Worm (Caenorhabditis elegans) whole organism, L4 larva: ENCODE results near the gene Y32B12B.2.
A peak's percentile ranks its signal among the peaks of the same experiment; 100 is the strongest.

Experiments
- D1046.2 ChIP-seq: fragments of 200-800 bp; sonication (Bioruptor generic); IDR thresholded peaks from 2 replicates; pipeline ENCODE4 v1.3.6; 2022; ENCODE audit warnings: missing genetic modification characterization, missing compliant biosample characterization
- F26F4.8 ChIP-seq: fragments of 200-800 bp; sonication (Bioruptor generic); conservative IDR thresholded peaks from 2 replicates; pipeline ENCODE4 v1.3.6; 2022; ENCODE audit warnings: missing genetic modification characterization, missing compliant biosample characterization
- F37D6.2 ChIP-seq: sonication (generic microtip); optimal IDR thresholded peaks from 2 replicates; lab custom pipeline; 2016; ENCODE audit warnings: mild to moderate bottlenecking, missing genetic modification characterization, missing compliant biosample characterization
- F44E2.7 ChIP-seq: fragments of 200-800 bp; sonication (Bioruptor generic); IDR thresholded peaks from 2 replicates; pipeline ENCODE4 v2.1.2; 2022; ENCODE audit warnings: missing genetic modification characterization, missing compliant biosample characterization
- T20F7.1 ChIP-seq: fragments of 200-800 bp; sonication (Bioruptor generic); optimal IDR thresholded peaks from 2 replicates; lab custom pipeline; 2018; ENCODE audit warnings: mild to moderate bottlenecking, missing genetic modification characterization, missing compliant biosample characterization
- Y105C5A.15 ChIP-seq: fragments of 200-800 bp; sonication (Bioruptor generic); IDR thresholded peaks from 2 replicates; pipeline ENCODE4 v1.3.6; 2022; ENCODE audit warnings: missing genetic modification characterization, missing compliant biosample characterization
- aly-2 ChIP-seq: sonication (generic microtip); optimal IDR thresholded peaks from 2 replicates; lab custom pipeline; 2018; ENCODE audit warnings: missing biosample characterization, missing genetic modification characterization
- arid-1 ChIP-seq: fragments of 200-800 bp; sonication (Bioruptor generic); conservative IDR thresholded peaks from 2 replicates; pipeline ENCODE4 v1.3.6; 2022; ENCODE audit warnings: missing genetic modification reagents, missing genetic modification characterization, missing compliant biosample characterization
- ceh-28 ChIP-seq: fragments of 150-350 bp; optimal IDR thresholded peaks from 2 replicates; lab custom pipeline; 2014; ENCODE audit warnings: missing biosample characterization, missing genetic modification reagents, missing genetic modification characterization
- ceh-32 ChIP-seq: sonication (generic microtip); optimal IDR thresholded peaks from 2 replicates; lab custom pipeline; 2016; ENCODE audit warnings: mild to moderate bottlenecking, missing genetic modification characterization, missing compliant biosample characterization; ENCODE audit not compliant: poor library complexity
- ceh-82 ChIP-seq: sonication (generic microtip); optimal IDR thresholded peaks from 2 replicates; lab custom pipeline; 2017; ENCODE audit warnings: missing biosample characterization, missing genetic modification characterization
- daf-12 ChIP-seq: fragments of 150-350 bp; optimal IDR thresholded peaks from 2 replicates; lab custom pipeline; 2014; ENCODE audit warnings: missing biosample characterization, missing genetic modification reagents, missing genetic modification characterization
- daf-16 ChIP-seq, 3 experiments: sonication (generic microtip); optimal IDR thresholded peaks; 2 replicates each; lab custom pipeline; 2016 to 2017; ENCODE audit warnings: missing genetic modification characterization in 3 of 3, missing genetic modification reagents in 3 of 3, mild to moderate bottlenecking in 2 of 3, missing compliant biosample characterization in 2 of 3, missing biosample characterization in 1 of 3, moderate library complexity in 1 of 3
- dmd-6 ChIP-seq: fragments of 200-800 bp; sonication (Bioruptor generic); IDR thresholded peaks from 2 replicates; pipeline ENCODE4 v1.3.6; 2022; ENCODE audit warnings: missing genetic modification reagents, missing genetic modification characterization, missing compliant biosample characterization
- dve-1 ChIP-seq: sonication (generic microtip); optimal IDR thresholded peaks from 2 replicates; lab custom pipeline; 2017; ENCODE audit warnings: antibody characterized with exemption, mild to moderate bottlenecking, missing genetic modification characterization, missing compliant biosample characterization; ENCODE audit not compliant: insufficient read depth
- egl-27 ChIP-seq: sonication (generic microtip); optimal IDR thresholded peaks from 3 replicates; lab custom pipeline; 2017; ENCODE audit warnings: missing biosample characterization, missing genetic modification reagents, missing genetic modification characterization
- egl-43 ChIP-seq: fragments of 200-800 bp; sonication (Bioruptor generic); IDR thresholded peaks from 2 replicates; pipeline ENCODE4 v1.3.6; 2022; ENCODE audit warnings: missing genetic modification reagents, missing genetic modification characterization, missing compliant biosample characterization
- fos-1 ChIP-seq: fragments of 150-350 bp; optimal IDR thresholded peaks from 2 replicates; lab custom pipeline; 2014; ENCODE audit warnings: missing biosample characterization, missing genetic modification characterization
- hif-1 ChIP-seq, 2 experiments: sonication (generic microtip); optimal IDR thresholded peaks; 2 replicates each; lab custom pipeline; 2016 to 2017; ENCODE audit warnings: missing compliant biosample characterization in 2 of 2, missing genetic modification characterization in 2 of 2, missing genetic modification reagents in 2 of 2, missing genotype in 2 of 2, mild to moderate bottlenecking in 1 of 2
- hlh-11 ChIP-seq: fragments of 200-800 bp; sonication (Bioruptor generic); optimal IDR thresholded peaks from 2 replicates; lab custom pipeline; 2018; ENCODE audit warnings: mild to moderate bottlenecking, missing genetic modification characterization, missing compliant biosample characterization
- hlh-30 ChIP-seq: sonication (generic microtip); optimal IDR thresholded peaks from 2 replicates; lab custom pipeline; 2017; ENCODE audit warnings: antibody characterized with exemption, mild to moderate bottlenecking, missing genetic modification characterization, missing compliant biosample characterization; ENCODE audit not compliant: insufficient read depth
- lin-13 ChIP-seq: fragments of 150-350 bp; optimal IDR thresholded peaks from 2 replicates; lab custom pipeline; 2014; ENCODE audit warnings: missing biosample characterization, missing genetic modification reagents, missing genetic modification characterization
- lsy-2 ChIP-seq, 2 experiments: fragments of 150-350 bp in 1 of 2; sonication (generic microtip) in 1 of 2; optimal IDR thresholded peaks; 2 replicates each; lab custom pipeline; 2014 to 2017; ENCODE audit warnings: missing biosample characterization in 2 of 2, missing genetic modification characterization in 2 of 2
- madf-5 ChIP-seq, 2 experiments: fragments of 200-800 bp; sonication (Bioruptor generic); IDR thresholded peaks; 2 replicates each; pipeline ENCODE4 v1.3.6; 2022; ENCODE audit warnings: missing compliant biosample characterization in 2 of 2, missing genetic modification characterization in 2 of 2
- mdt-29 ChIP-seq: fragments of 200-800 bp; sonication (Bioruptor generic); IDR thresholded peaks from 2 replicates; pipeline ENCODE4 v1.3.6; 2022; ENCODE audit warnings: missing genetic modification reagents, missing genetic modification characterization, missing compliant biosample characterization
- mep-1 ChIP-seq: fragments of 150-350 bp; sonication (generic microtip); optimal IDR thresholded peaks from 3 replicates; lab custom pipeline; 2014; ENCODE audit warnings: missing biosample characterization, missing genetic modification characterization
- mes-2 ChIP-seq: sonication (generic microtip); optimal IDR thresholded peaks from 2 replicates; lab custom pipeline; 2016; ENCODE audit warnings: missing genotype, mild to moderate bottlenecking, missing genetic modification characterization, missing compliant biosample characterization; ENCODE audit not compliant: poor library complexity, severe bottlenecking
- nhr-11 ChIP-seq: fragments of 150-350 bp; optimal IDR thresholded peaks from 2 replicates; lab custom pipeline; 2014; ENCODE audit warnings: missing biosample characterization, missing genetic modification characterization
- nhr-237 ChIP-seq: sonication (generic microtip); optimal IDR thresholded peaks from 2 replicates; lab custom pipeline; 2017; ENCODE audit warnings: missing biosample characterization, missing genetic modification characterization
- nhr-25 ChIP-seq: sonication (generic microtip); optimal IDR thresholded peaks from 2 replicates; lab custom pipeline; 2017; ENCODE audit warnings: missing genetic modification characterization, mild to moderate bottlenecking, missing compliant biosample characterization, antibody characterized with exemption, moderate library complexity, borderline replicate concordance; ENCODE audit not compliant: insufficient read depth
- nhr-41 ChIP-seq: fragments of 200-800 bp; sonication (Bioruptor generic); IDR thresholded peaks from 2 replicates; pipeline ENCODE4 v1.3.6; 2022; ENCODE audit warnings: missing genetic modification reagents, missing genetic modification characterization, missing compliant biosample characterization
- nhr-48 ChIP-seq: sonication (generic microtip); optimal IDR thresholded peaks from 2 replicates; lab custom pipeline; 2016; ENCODE audit warnings: mild to moderate bottlenecking, missing genetic modification characterization, missing compliant biosample characterization
- nhr-6 ChIP-seq: fragments of 150-350 bp; optimal IDR thresholded peaks from 2 replicates; lab custom pipeline; 2014; ENCODE audit warnings: missing biosample characterization, missing genetic modification characterization
- nhr-76 ChIP-seq: fragments of 150-350 bp; optimal IDR thresholded peaks from 2 replicates; lab custom pipeline; 2014; ENCODE audit warnings: missing biosample characterization, missing genetic modification characterization
- nhr-77 ChIP-seq: fragments of 150-350 bp; optimal IDR thresholded peaks from 2 replicates; lab custom pipeline; 2014; ENCODE audit warnings: missing biosample characterization, missing genetic modification characterization
- rbr-2 ChIP-seq: sonication (generic microtip); optimal IDR thresholded peaks from 2 replicates; lab custom pipeline; 2016; ENCODE audit warnings: missing genotype, missing genetic modification characterization, missing compliant biosample characterization
- saeg-2 ChIP-seq: fragments of 200-800 bp; sonication (Bioruptor generic); IDR thresholded peaks from 2 replicates; pipeline ENCODE4 v1.3.6; 2022; ENCODE audit warnings: missing genetic modification reagents, missing genetic modification characterization, missing compliant biosample characterization
- sdz-12 ChIP-seq: fragments of 200-800 bp; sonication (Bioruptor generic); optimal IDR thresholded peaks from 2 replicates; lab custom pipeline; 2018; ENCODE audit warnings: mild to moderate bottlenecking, missing genetic modification characterization, missing compliant biosample characterization
- set-16 ChIP-seq: fragments of 200-800 bp; sonication (Bioruptor generic); IDR thresholded peaks from 2 replicates; pipeline ENCODE4 v1.3.6; 2022; ENCODE audit warnings: missing genetic modification reagents, missing genetic modification characterization, missing compliant biosample characterization
- skn-1 ChIP-seq: fragments of 150-350 bp; optimal IDR thresholded peaks from 2 replicates; lab custom pipeline; 2014; ENCODE audit warnings: missing biosample characterization, missing genetic modification characterization
- snpc-1.2 ChIP-seq: fragments of 200-800 bp; sonication (Bioruptor generic); IDR thresholded peaks from 2 replicates; pipeline ENCODE4 v1.3.6; 2022; ENCODE audit warnings: missing genetic modification reagents, missing genetic modification characterization, missing compliant biosample characterization
- snpc-4 ChIP-seq: fragments of 150-350 bp; optimal IDR thresholded peaks from 2 replicates; lab custom pipeline; 2014; ENCODE audit warnings: missing biosample characterization, missing genetic modification characterization
- unc-39 ChIP-seq: sonication (generic microtip); optimal IDR thresholded peaks from 2 replicates; lab custom pipeline; 2017; ENCODE audit warnings: missing biosample characterization, missing genetic modification characterization
- vab-7 ChIP-seq: fragments of 200-800 bp; sonication (Bioruptor generic); IDR thresholded peaks from 2 replicates; pipeline ENCODE4 v1.3.6; 2022; ENCODE audit warnings: missing genetic modification reagents, missing genetic modification characterization, missing compliant biosample characterization
- zfp-3 ChIP-seq: fragments of 200-800 bp; sonication (Bioruptor generic); conservative IDR thresholded peaks from 2 replicates; pipeline ENCODE4 v1.3.6; 2022; ENCODE audit warnings: missing genetic modification reagents, missing genetic modification characterization, missing compliant biosample characterization
- ztf-11 ChIP-seq: fragments of 150-350 bp; optimal IDR thresholded peaks from 2 replicates; lab custom pipeline; 2014; ENCODE audit warnings: missing biosample characterization, missing genetic modification characterization

The Y32B12B.2 gene

DNA sequence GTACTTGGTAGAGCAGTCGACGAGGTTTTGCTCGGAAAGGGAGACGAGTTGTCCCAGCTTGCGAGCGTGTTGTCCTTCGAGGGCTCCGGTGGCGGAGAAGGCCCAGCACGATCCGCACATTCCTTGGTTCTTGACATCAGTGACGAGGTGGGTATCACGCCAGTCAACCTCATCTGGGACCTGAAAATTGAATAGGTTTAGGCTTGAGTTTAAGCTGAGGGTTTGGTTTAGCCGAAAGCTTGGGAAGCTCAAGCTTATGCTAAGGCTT lies 55.5 kb downstream of the Y32B12B.2 start:
- TF ChIP-seq ceh-32 (tag; lab: Kevin White, UChicago), result no peak
- no peak for TF ChIP-seq ztf-11
- TF ChIP-seq egl-43 (GFP tag; lab: Robert Waterston, UW), result no peak
- TF ChIP-seq snpc-4 (tag; lab: Kevin White, UChicago), result no peak
- no peak for TF ChIP-seq T20F7.1
- no peak for TF ChIP-seq F26F4.8 (GFP tag; lab: Robert Waterston, UW)
- TF ChIP-seq dmd-6 (GFP tag; lab: Robert Waterston, UW), result 0 out of 2 replicates have a peak, but pooled peaks have one; percentile 3
- TF ChIP-seq zfp-3 (GFP tag; lab: Robert Waterston, UW), result peak; percentile 21; the same call in 1 of the 2 replicates
- TF ChIP-seq dve-1 (tag; lab: Kevin White, UChicago), result no peak
- no peak for TF ChIP-seq snpc-1.2 (GFP tag; lab: Robert Waterston, UW)
- TF ChIP-seq nhr-6 (tag; lab: Kevin White, UChicago), result no peak
- TF ChIP-seq fos-1 (tag; lab: Kevin White, UChicago), result no peak
- peak; percentile 18 for TF ChIP-seq sdz-12 (GFP tag; lab: Kevin White, UChicago)
- TF ChIP-seq vab-7 (GFP tag; lab: Robert Waterston, UW), result no peak
- no peak for TF ChIP-seq hif-1 (tag; optimal IDR thresholded peaks at IDR 0.05; lab: Kevin White, UChicago)
- peak; percentile 67 for TF ChIP-seq set-16 (GFP tag; lab: Robert Waterston, UW)

DNA sequence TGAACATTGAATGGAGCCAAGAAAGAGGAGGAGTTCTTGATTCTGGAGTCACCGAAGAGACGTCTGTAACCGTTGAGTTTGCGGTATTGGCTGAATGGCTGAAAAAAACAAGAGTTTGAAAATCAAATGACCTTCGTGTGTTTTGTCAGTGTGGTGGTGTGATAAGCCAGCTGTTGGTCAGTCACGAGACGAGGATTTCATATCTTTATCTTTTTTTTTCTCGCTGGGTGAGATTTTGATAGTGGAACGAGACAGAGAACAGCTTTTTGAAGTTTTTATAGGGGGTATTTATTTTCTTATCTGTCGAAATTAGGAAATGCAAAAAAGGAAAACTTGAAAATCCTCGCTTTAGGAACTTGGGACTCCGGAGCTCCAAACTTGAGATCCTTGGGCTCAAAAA lies 56.3 kb downstream of the Y32B12B.2 start:
- TF ChIP-seq D1046.2 (GFP tag; lab: Robert Waterston, UW) (no peak), F26F4.8 (GFP tag; lab: Robert Waterston, UW) (no peak), mes-2 (peak; percentile 0), lsy-2 (tag; optimal IDR thresholded peaks at IDR 0.05; lab: Kevin White, UChicago) (peak in 1 of 2 experiments; percentile 11), F37D6.2 (tag; lab: Kevin White, UChicago) (no peak), zfp-3 (GFP tag; lab: Robert Waterston, UW) (0 out of 2 replicates have a peak, but pooled peaks have one; percentile 13), saeg-2 (no peak), hlh-11 (tag; lab: Kevin White, UChicago) (peak; percentile 68), daf-16 (GFP tag; optimal IDR thresholded peaks at IDR 0.05; lab: Kevin White, UChicago) (no peak), daf-16 (tag; optimal IDR thresholded peaks at IDR 0.05; lab: Kevin White, UChicago) (peak; percentile 33), nhr-76 (no peak), Y105C5A.15 (GFP tag; lab: Robert Waterston, UW) (no peak), nhr-77 (tag; lab: Kevin White, UChicago) (peak; percentile 24), mep-1 (tag; lab: Kevin White, UChicago) (no peak), dve-1 (tag; lab: Kevin White, UChicago) (peak; percentile 32), dmd-6 (GFP tag; lab: Robert Waterston, UW) (peak; percentile 41; the same call in 1 of the 2 replicates), unc-39 (tag; lab: Kevin White, UChicago) (no peak), ceh-82 (tag; lab: Kevin White, UChicago) (no peak), hlh-30 (tag; lab: Kevin White, UChicago) (peak; percentile 80), rbr-2 (tag; lab: Kevin White, UChicago) (no peak), nhr-11 (tag; lab: Kevin White, UChicago) (no peak)

- no peak for TF ChIP-seq skn-1 (tag; lab: Kevin White, UChicago)
- TF ChIP-seq daf-12 (tag; lab: Kevin White, UChicago), result no peak
- no peak for TF ChIP-seq nhr-237 (tag; lab: Kevin White, UChicago)
- no peak for TF ChIP-seq F44E2.7 (GFP tag; lab: Robert Waterston, UW)
- no peak for TF ChIP-seq arid-1 (GFP tag; lab: Robert Waterston, UW)
- TF ChIP-seq nhr-48 (tag; lab: Kevin White, UChicago), result peak; percentile 47
- no peak for TF ChIP-seq egl-27 (tag; lab: Kevin White, UChicago)
- TF ChIP-seq lsy-2 (tag; optimal IDR thresholded peaks at IDR 0.05; lab: Kevin White, UChicago), result no peak
- no peak for TF ChIP-seq F26F4.8 (GFP tag; lab: Robert Waterston, UW)
- no peak for TF ChIP-seq zfp-3 (GFP tag; lab: Robert Waterston, UW)
- no peak for TF ChIP-seq lin-13 (GFP tag; lab: Kevin White, UChicago)
- TF ChIP-seq hlh-11 (tag; lab: Kevin White, UChicago), result peak; percentile 74
- TF ChIP-seq nhr-25, result no peak
- no peak for TF ChIP-seq madf-5 (GFP tag; IDR thresholded peaks at IDR 0.05; lab: Robert Waterston, UW)
- TF ChIP-seq snpc-1.2 (GFP tag; lab: Robert Waterston, UW), result no peak
- TF ChIP-seq nhr-41, result no peak
- no peak for TF ChIP-seq aly-2 (tag; lab: Kevin White, UChicago)
- TF ChIP-seq ceh-32 (tag; lab: Kevin White, UChicago), result no peak
- no peak for TF ChIP-seq ceh-28 (tag; lab: Kevin White, UChicago)
- no peak for TF ChIP-seq mdt-29 (GFP tag; lab: Robert Waterston, UW)
- no peak for TF ChIP-seq rbr-2 (tag; lab: Kevin White, UChicago)
These were observed 57.1 kb downstream of the Y32B12B.2 start, which contains the start of gene cpl-1 for ce11 chrV:16595140-16595791. cpl-1 (minus strand) TSS chrV:16595346.
